Worm (Caenorhabditis elegans): ENCODE results near the gene cst-2.

The cst-2 gene

ce11 chrX:4289805-4290204, 46.0 kb downstream of the cst-2 start:
- no peak for TF ChIP-seq unc-62 (GFP tag; optimal IDR thresholded peaks at IDR 0.05)

ce11 chrX:4285669-4286174, 50.1 kb downstream of the cst-2 start, which contains the start of gene cka-2:
Gene cka-2, plus strand, starts transcription at chrX:4286124.
- no peak for TF ChIP-seq unc-62 (GFP tag; optimal IDR thresholded peaks at IDR 0.05)

ce11 chrX:4284470-4284869, 51.4 kb downstream of the cst-2 start:
- no peak for TF ChIP-seq unc-62 (GFP tag; optimal IDR thresholded peaks at IDR 0.05)

- TF ChIP-seq unc-62 (GFP tag; optimal IDR thresholded peaks at IDR 0.05) = no peak
These were observed 51.9 kb downstream of the cst-2 start, which contains the start of gene ets-10 for ce11 chrX:4283989-4284388. Gene ets-10, plus strand, starts transcription at chrX:4284189.
